Worm (Caenorhabditis elegans) whole organism, L1 larva: ENCODE data around the gene F23H11.5.

Experiments used
- C04F5.9 ChIP-seq: sonication (generic microtip); optimal IDR thresholded peaks from 2 replicates; lab custom pipeline; 2016; ENCODE audit warnings: missing genetic modification characterization, missing compliant biosample characterization
- C16A3.4 ChIP-seq: fragments of 150-350 bp; optimal IDR thresholded peaks from 2 replicates; lab custom pipeline; 2014; ENCODE audit warnings: missing biosample characterization, missing genetic modification characterization
- C34B4.2 ChIP-seq: sonication (generic microtip); optimal IDR thresholded peaks from 2 replicates; lab custom pipeline; 2017; ENCODE audit warnings: mild to moderate bottlenecking, missing genetic modification characterization, missing compliant biosample characterization
- Y116A8C.19 ChIP-seq: sonication (generic microtip); optimal IDR thresholded peaks from 2 replicates; lab custom pipeline; 2016; ENCODE audit warnings: missing compliant biosample characterization, missing genetic modification characterization, borderline replicate concordance
- aha-1 ChIP-seq: fragments of 150-350 bp; optimal IDR thresholded peaks from 2 replicates; lab custom pipeline; 2014; ENCODE audit warnings: missing biosample characterization, missing genetic modification characterization
- alr-1 ChIP-seq: fragments of 200-800 bp; sonication (Bioruptor generic); optimal IDR thresholded peaks from 2 replicates; lab custom pipeline; 2018; ENCODE audit warnings: borderline replicate concordance, mild to moderate bottlenecking, missing genetic modification characterization, missing compliant biosample characterization
- ama-1 ChIP-seq: fragments of 150-350 bp; optimal IDR thresholded peaks from 2 replicates; lab custom pipeline; 2014
- ceh-63 ChIP-seq: fragments of 200-800 bp; sonication (Bioruptor generic); optimal IDR thresholded peaks from 2 replicates; lab custom pipeline; 2018; ENCODE audit warnings: mild to moderate bottlenecking, missing genetic modification characterization, missing compliant biosample characterization
- ceh-8 ChIP-seq: fragments of 200-800 bp; sonication (Bioruptor generic); optimal IDR thresholded peaks from 2 replicates; lab custom pipeline; 2018; ENCODE audit warnings: mild to moderate bottlenecking, missing genetic modification characterization, moderate library complexity, missing compliant biosample characterization
- ceh-82 ChIP-seq, 3 experiments: fragments of 150-350 bp in 1 of 3; sonication (generic microtip) in 2 of 3; optimal IDR thresholded peaks; 2 replicates each; lab custom pipeline; 2014 to 2017; ENCODE audit warnings: missing biosample characterization in 3 of 3, missing genetic modification characterization in 3 of 3
- ceh-90 ChIP-seq: sonication (generic microtip); optimal IDR thresholded peaks from 2 replicates; lab custom pipeline; 2016; ENCODE audit warnings: missing genetic modification characterization, missing compliant biosample characterization
- dsc-1 ChIP-seq: sonication (generic microtip); optimal IDR thresholded peaks from 2 replicates; lab custom pipeline; 2016; ENCODE audit warnings: mild to moderate bottlenecking, missing genetic modification characterization, missing compliant biosample characterization
- efl-1 ChIP-seq, 4 experiments: fragments of 150-350 bp; optimal IDR thresholded peaks in 3 of 4; peaks in 1 of 4; 1 replicate in 1 of 4; 2 replicates in 3 of 4; lab custom pipeline; 2014; ENCODE audit warnings: missing biosample characterization in 2 of 4, missing genetic modification characterization in 2 of 4, missing genetic modification reagents in 2 of 4
- efl-3 ChIP-seq: fragments of 200-800 bp; sonication (Bioruptor generic); optimal IDR thresholded peaks from 2 replicates; lab custom pipeline; 2018; ENCODE audit warnings: mild to moderate bottlenecking, missing genetic modification characterization, missing compliant biosample characterization
- egl-13 ChIP-seq: sonication (generic microtip); optimal IDR thresholded peaks from 2 replicates; lab custom pipeline; 2016; ENCODE audit warnings: missing genotype, missing genetic modification reagents, missing genetic modification characterization, missing compliant biosample characterization
- egl-27 ChIP-seq, 2 experiments: fragments of 150-350 bp in 1 of 2; sonication (generic microtip); optimal IDR thresholded peaks; 3 replicates each; lab custom pipeline; 2017 to 2018; ENCODE audit warnings: missing biosample characterization in 2 of 2, missing genetic modification characterization in 2 of 2, missing genetic modification reagents in 2 of 2
- elt-2 ChIP-seq: sonication (generic microtip); optimal IDR thresholded peaks from 2 replicates; lab custom pipeline; 2016; ENCODE audit warnings: missing genetic modification characterization, mild to moderate bottlenecking, inconsistent platforms, missing compliant biosample characterization, missing genetic modification reagents
- elt-3 ChIP-seq, 6 experiments: fragments of 150-350 bp in 1 of 6; sonication (generic microtip); optimal IDR thresholded peaks; 2 replicates each; lab custom pipeline; 2017 to 2018; ENCODE audit warnings: missing biosample characterization in 6 of 6, missing genetic modification characterization in 6 of 6, inconsistent platforms in 1 of 6
- ets-5 ChIP-seq: fragments of 200-800 bp; sonication (Bioruptor generic); IDR thresholded peaks from 2 replicates; pipeline ENCODE4 v1.3.6; 2022; ENCODE audit warnings: missing genetic modification characterization, missing compliant biosample characterization
- fkh-10 ChIP-seq: sonication (generic microtip); optimal IDR thresholded peaks from 2 replicates; lab custom pipeline; 2017; ENCODE audit warnings: missing biosample characterization, missing genetic modification reagents, missing genetic modification characterization
- fkh-4 ChIP-seq: sonication (generic microtip); optimal IDR thresholded peaks from 2 replicates; lab custom pipeline; 2016; ENCODE audit warnings: missing compliant biosample characterization, missing genetic modification characterization, borderline replicate concordance
- fkh-8 ChIP-seq: sonication (generic microtip); optimal IDR thresholded peaks from 2 replicates; lab custom pipeline; 2016; ENCODE audit warnings: mild to moderate bottlenecking, missing genetic modification characterization, missing compliant biosample characterization
- grh-1 ChIP-seq: fragments of 200-800 bp; sonication (Bioruptor generic); IDR thresholded peaks from 2 replicates; pipeline ENCODE4 v1.3.6; 2022; ENCODE audit warnings: missing genetic modification reagents, missing genetic modification characterization, missing compliant biosample characterization
- hlh-17 ChIP-seq: fragments of 200-800 bp; sonication (Bioruptor generic); optimal IDR thresholded peaks from 2 replicates; lab custom pipeline; 2018; ENCODE audit warnings: missing genetic modification characterization, mild to moderate bottlenecking, missing compliant biosample characterization, moderate library complexity, borderline replicate concordance
- hlh-4 ChIP-seq: sonication (generic microtip); optimal IDR thresholded peaks from 2 replicates; lab custom pipeline; 2016; ENCODE audit warnings: mild to moderate bottlenecking, missing genetic modification characterization, missing compliant biosample characterization
- hpl-2 ChIP-seq: fragments of 150-350 bp; optimal IDR thresholded peaks from 2 replicates; lab custom pipeline; 2014; ENCODE audit warnings: missing biosample characterization, missing genetic modification reagents, missing genetic modification characterization
- lin-14 ChIP-seq: fragments of 200-800 bp; sonication (Bioruptor generic); optimal IDR thresholded peaks from 2 replicates; lab custom pipeline; 2018; ENCODE audit warnings: mild to moderate bottlenecking, missing genetic modification characterization, moderate library complexity, missing compliant biosample characterization
- lin-15B ChIP-seq: fragments of 150-350 bp; sonication (generic microtip); optimal IDR thresholded peaks from 3 replicates; lab custom pipeline; 2014; ENCODE audit warnings: missing biosample characterization, missing genetic modification characterization
- lin-39 ChIP-seq: fragments of 150-350 bp; optimal IDR thresholded peaks from 2 replicates; lab custom pipeline; 2014; ENCODE audit warnings: missing biosample characterization, missing genetic modification reagents, missing genetic modification characterization
- lsy-2 ChIP-seq, 2 experiments: fragments of 150-350 bp; optimal IDR thresholded peaks; 2 replicates each; lab custom pipeline; 2014; ENCODE audit warnings: missing biosample characterization in 2 of 2, missing genetic modification characterization in 2 of 2
- mdl-1 ChIP-seq, 2 experiments: fragments of 150-350 bp; optimal IDR thresholded peaks; 2 replicates each; lab custom pipeline; 2014 to 2017; ENCODE audit warnings: missing biosample characterization in 2 of 2, missing genetic modification characterization in 2 of 2, inconsistent platforms in 1 of 2
- mep-1 ChIP-seq: fragments of 150-350 bp; optimal IDR thresholded peaks from 2 replicates; lab custom pipeline; 2014; ENCODE audit warnings: missing biosample characterization, missing genetic modification characterization
- nhr-12 ChIP-seq: sonication (generic microtip); optimal IDR thresholded peaks from 2 replicates; lab custom pipeline; 2017; ENCODE audit warnings: missing biosample characterization, missing genetic modification characterization
- nhr-47 ChIP-seq: sonication (generic microtip); optimal IDR thresholded peaks from 2 replicates; lab custom pipeline; 2016; ENCODE audit warnings: mild to moderate bottlenecking, missing genetic modification characterization, moderate library complexity, missing compliant biosample characterization
- nhr-71 ChIP-seq: sonication (generic microtip); optimal IDR thresholded peaks from 2 replicates; lab custom pipeline; 2016; ENCODE audit warnings: mild to moderate bottlenecking, missing genetic modification characterization, moderate library complexity, missing compliant biosample characterization
- nhr-77 ChIP-seq: fragments of 150-350 bp; optimal IDR thresholded peaks from 2 replicates; lab custom pipeline; 2014; ENCODE audit warnings: missing biosample characterization, missing genetic modification characterization
- nhr-90 ChIP-seq: sonication (generic microtip); optimal IDR thresholded peaks from 2 replicates; lab custom pipeline; 2016; ENCODE audit warnings: mild to moderate bottlenecking, missing genetic modification characterization, missing compliant biosample characterization; ENCODE audit not compliant: poor library complexity
- pax-3 ChIP-seq: fragments of 200-800 bp; sonication (Bioruptor generic); optimal IDR thresholded peaks from 2 replicates; lab custom pipeline; 2018; ENCODE audit warnings: mild to moderate bottlenecking, missing genetic modification characterization, moderate library complexity, missing compliant biosample characterization
- pqm-1 ChIP-seq: sonication (generic microtip); optimal IDR thresholded peaks from 3 replicates; lab custom pipeline; 2017; ENCODE audit warnings: missing biosample characterization, missing genetic modification characterization
- snpc-4 ChIP-seq: fragments of 150-350 bp; optimal IDR thresholded peaks from 2 replicates; lab custom pipeline; 2014; ENCODE audit warnings: missing biosample characterization, missing genetic modification characterization
- snu-23 ChIP-seq: sonication (generic microtip); optimal IDR thresholded peaks from 2 replicates; lab custom pipeline; 2016; ENCODE audit warnings: missing genetic modification characterization, missing compliant biosample characterization
- sptf-1 ChIP-seq: fragments of 150-350 bp; optimal IDR thresholded peaks from 2 replicates; lab custom pipeline; 2014; ENCODE audit warnings: missing biosample characterization, missing genetic modification characterization
- sup-37 ChIP-seq: fragments of 200-800 bp; sonication (Bioruptor generic); optimal IDR thresholded peaks from 2 replicates; lab custom pipeline; 2018; ENCODE audit warnings: mild to moderate bottlenecking, missing genetic modification characterization, missing compliant biosample characterization
- swsn-7 ChIP-seq: sonication (generic microtip); optimal IDR thresholded peaks from 2 replicates; lab custom pipeline; 2016; ENCODE audit warnings: missing genetic modification characterization, missing compliant biosample characterization
- tbx-2 ChIP-seq: sonication (generic microtip); optimal IDR thresholded peaks from 2 replicates; lab custom pipeline; 2016; ENCODE audit warnings: missing genetic modification characterization, missing compliant biosample characterization
- tlp-1 ChIP-seq: fragments of 150-350 bp; optimal IDR thresholded peaks from 2 replicates; lab custom pipeline; 2014; ENCODE audit warnings: missing biosample characterization, missing genetic modification characterization
- unc-130 ChIP-seq: fragments of 150-350 bp; optimal IDR thresholded peaks from 2 replicates; lab custom pipeline; 2017; ENCODE audit warnings: missing biosample characterization, missing genetic modification characterization, inconsistent platforms
- unc-30 ChIP-seq: sonication (generic microtip); optimal IDR thresholded peaks from 2 replicates; lab custom pipeline; 2017; ENCODE audit warnings: missing biosample characterization, missing genetic modification characterization
- unc-62 ChIP-seq: fragments of 150-350 bp; optimal IDR thresholded peaks from 2 replicates; lab custom pipeline; 2014; ENCODE audit warnings: missing biosample characterization, missing genetic modification reagents, missing genetic modification characterization
- xbp-1 ChIP-seq: sonication (generic microtip); optimal IDR thresholded peaks from 2 replicates; lab custom pipeline; 2016; ENCODE audit warnings: missing genetic modification characterization, missing compliant biosample characterization
- ztf-11 ChIP-seq, 2 experiments: sonication (generic microtip); optimal IDR thresholded peaks; 2 replicates each; lab custom pipeline; 2016 to 2017; ENCODE audit warnings: missing genetic modification characterization in 2 of 2, missing biosample characterization in 1 of 2, missing compliant biosample characterization in 1 of 2

F23H11.5 gene

DNA sequence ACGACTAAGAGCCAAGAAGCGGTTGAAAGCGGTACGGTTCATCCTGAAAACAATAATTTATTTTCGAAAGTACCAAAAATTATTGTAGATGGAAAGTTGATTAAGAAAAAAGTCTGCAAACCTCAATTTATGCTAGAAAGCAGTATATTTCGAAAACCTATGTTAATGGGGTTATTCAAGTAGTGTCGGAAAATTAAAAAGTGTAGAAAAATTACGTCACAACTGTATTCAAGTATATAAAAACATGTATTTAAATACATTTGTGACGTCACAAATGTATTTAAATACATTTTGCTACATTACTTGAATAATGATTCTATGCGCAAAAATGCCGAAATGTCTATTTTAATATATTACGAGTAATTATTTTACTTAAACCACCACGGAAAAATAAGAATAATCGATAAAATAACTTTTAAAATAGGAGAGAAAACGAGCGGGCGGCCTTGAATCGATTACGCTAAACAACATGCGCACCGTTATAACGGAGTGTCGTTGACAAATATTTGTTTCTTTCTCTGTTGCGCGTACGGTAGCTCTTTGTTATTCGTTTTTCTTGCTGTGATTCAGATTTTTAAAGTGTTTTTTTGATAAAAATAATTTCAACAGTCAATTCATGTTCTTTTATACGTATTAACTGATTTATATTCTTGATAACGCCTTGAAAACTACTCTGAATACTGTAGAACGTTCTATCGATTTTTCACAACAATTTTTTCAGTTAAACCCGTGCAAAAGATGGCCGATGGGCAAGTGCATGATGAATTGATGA lies at the start of gene F23H11.5, which contains the start of gene bra-2:
Gene F23H11.5, minus strand, starts transcription at position 51 of the 772 bp plus-strand sequence.
Gene bra-2, plus strand, starts transcription at position 722 of the 772 bp plus-strand sequence.
- TF ChIP-seq ceh-63 (GFP tag; lab: Kevin White, UChicago) (no peak), hpl-2 (GFP tag; lab: Kevin White, UChicago) (no peak), fkh-4 (tag; lab: Kevin White, UChicago) (no peak), egl-27 (tag; optimal IDR thresholded peaks at IDR 0.05; lab: Kevin White, UChicago) (no peak), unc-30 (tag; lab: Kevin White, UChicago) (no peak), hlh-17 (GFP tag; lab: Kevin White, UChicago) (no peak), swsn-7 (peak; percentile 5), C16A3.4 (tag; lab: Kevin White, UChicago) (peak; percentile 48), C04F5.9 (tag; lab: Kevin White, UChicago) (no peak), snpc-4 (tag; lab: Kevin White, UChicago) (no peak), C34B4.2 (tag; lab: Kevin White, UChicago) (no peak), unc-62 (no peak), lin-14 (GFP tag; lab: Kevin White, UChicago) (no peak), ceh-8 (GFP tag; lab: Kevin White, UChicago) (no peak), lsy-2 (tag; optimal IDR thresholded peaks at IDR 0.05; lab: Kevin White, UChicago) (peak; percentile 50 to 82), efl-1 (optimal IDR thresholded peaks at IDR 0.05; lab: Kevin White, UChicago) (peak; percentile 24 to 35), efl-1 (GFP tag; optimal IDR thresholded peaks at IDR 0.05 in 1 of 2; lab: Kevin White, UChicago) (peak; percentile 32 to 79), ets-5 (GFP tag; lab: Robert Waterston, UW) (no peak), xbp-1 (tag; lab: Kevin White, UChicago) (no peak), fkh-10 (GFP tag; lab: Kevin White, UChicago) (no peak), snu-23 (peak; percentile 44), fkh-8 (tag; lab: Kevin White, UChicago) (no peak), nhr-12 (tag; lab: Kevin White, UChicago) (no peak), egl-13 (tag; lab: Kevin White, UChicago) (no peak), pax-3 (no peak), nhr-77 (tag; lab: Kevin White, UChicago) (no peak), hlh-4 (tag; lab: Kevin White, UChicago) (no peak), efl-3 (no peak), nhr-90 (tag; lab: Kevin White, UChicago) (no peak), dsc-1 (tag; lab: Kevin White, UChicago) (no peak), tlp-1 (tag; lab: Kevin White, UChicago) (no peak), nhr-71 (tag; lab: Kevin White, UChicago) (peak; percentile 34), grh-1 (GFP tag; lab: Robert Waterston, UW) (no peak), sup-37 (GFP tag; lab: Kevin White, UChicago) (no peak), pqm-1 (tag; lab: Kevin White, UChicago) (no peak), lin-15B (tag; lab: Kevin White, UChicago) (no peak), sptf-1 (no peak), mep-1 (tag; lab: Kevin White, UChicago) (no peak), tbx-2 (tag; lab: Kevin White, UChicago) (no peak), Y116A8C.19 (tag; lab: Kevin White, UChicago) (no peak), lin-39 (tag; lab: Kevin White, UChicago) (no peak), nhr-47 (peak; percentile 31), unc-130 (tag; lab: Kevin White, UChicago) (peak; percentile 36), elt-2 (tag; lab: Kevin White, UChicago) (no peak), elt-3 (tag; optimal IDR thresholded peaks at IDR 0.05; lab: Kevin White, UChicago) (peak in 1 of 6 experiments; percentile 5), aha-1 (tag; lab: Kevin White, UChicago) (no peak), ceh-90 (tag; lab: Kevin White, UChicago) (no peak), ama-1 (lab: Kevin White, UChicago) (no peak), alr-1 (tag; lab: Kevin White, UChicago) (no peak), ztf-11 (tag; optimal IDR thresholded peaks at IDR 0.05; lab: Kevin White, UChicago) (no peak), ceh-82 (tag; optimal IDR thresholded peaks at IDR 0.05; lab: Kevin White, UChicago) (no peak), mdl-1 (tag; optimal IDR thresholded peaks at IDR 0.05; lab: Kevin White, UChicago) (no peak)
